Worm (Caenorhabditis elegans) whole organism, early embryonic: Measurements from ENCODE around the gene rig-1.

Experiments
- B0310.2 ChIP-seq: sonication (generic microtip); optimal IDR thresholded peaks from 2 replicates; lab custom pipeline; 2016; ENCODE audit warnings: mild to moderate bottlenecking, missing genetic modification characterization, missing compliant biosample characterization
- F13C5.2 ChIP-seq: sonication (generic microtip); optimal IDR thresholded peaks from 2 replicates; lab custom pipeline; 2017; ENCODE audit warnings: mild to moderate bottlenecking, missing genetic modification characterization, inconsistent platforms, missing compliant biosample characterization
- ama-1 ChIP-seq: fragments of 150-350 bp; optimal IDR thresholded peaks from 2 replicates; lab custom pipeline; 2014
- ceh-13 ChIP-seq: fragments of 200-800 bp; sonication (Bioruptor generic); optimal IDR thresholded peaks from 2 replicates; lab custom pipeline; 2018; ENCODE audit warnings: mild to moderate bottlenecking, missing genetic modification characterization, missing compliant biosample characterization
- ceh-36 ChIP-seq: sonication (generic microtip); optimal IDR thresholded peaks from 2 replicates; lab custom pipeline; 2016; ENCODE audit warnings: missing genetic modification characterization, inconsistent platforms, missing compliant biosample characterization
- ets-7 ChIP-seq: sonication (generic microtip); optimal IDR thresholded peaks from 2 replicates; lab custom pipeline; 2016; ENCODE audit warnings: missing genotype, missing genetic modification characterization, missing compliant biosample characterization
- flt-1 ChIP-seq: fragments of 200-800 bp; sonication (Bioruptor generic); IDR thresholded peaks from 2 replicates; pipeline ENCODE4 v1.3.6; 2022; ENCODE audit warnings: missing genetic modification characterization, missing compliant biosample characterization
- hnd-1 ChIP-seq: sonication (generic microtip); optimal IDR thresholded peaks from 2 replicates; lab custom pipeline; 2016; ENCODE audit warnings: missing genetic modification characterization, missing compliant biosample characterization
- sea-1 ChIP-seq: fragments of 200-800 bp; sonication (Bioruptor generic); conservative IDR thresholded peaks from 2 replicates; pipeline ENCODE4 v1.3.6; 2022; ENCODE audit warnings: missing genetic modification characterization, missing compliant biosample characterization
- tra-4 ChIP-seq: sonication (generic microtip); optimal IDR thresholded peaks from 2 replicates; lab custom pipeline; 2017; ENCODE audit warnings: missing genetic modification characterization, missing compliant biosample characterization

- TF ChIP-seq tra-4 (tag; lab: Kevin White, UChicago) (no peak), B0310.2 (tag; lab: Kevin White, UChicago) (no peak), ama-1 (lab: Kevin White, UChicago) (no peak), ceh-36 (tag; lab: Kevin White, UChicago) (no peak), ets-7 (no peak), F13C5.2 (tag; lab: Kevin White, UChicago) (no peak), ceh-13 (GFP tag; lab: Kevin White, UChicago) (no peak), sea-1 (GFP tag; lab: Robert Waterston, UW) (no peak), flt-1 (GFP tag; lab: Robert Waterston, UW) (no peak), hnd-1 (tag; lab: Kevin White, UChicago) (no peak)
Measured at ce11 chrX:8719888-8720287, 59.5 kb downstream of the rig-1 start.
